Fruit fly (Drosophila melanogaster) whole organism, embryonic: ENCODE data around the gene teq.

Experiments
- CG1024 ChIP-seq: fragments of 200-800 bp; sonication (Bioruptor generic); IDR thresholded peaks from 2 replicates; pipeline ENCODE4 v1.3.6; 2022; ENCODE audit warnings: missing biosample characterization, missing genetic modification characterization
- CG16863 ChIP-seq: fragments of 200-800 bp; sonication (Bioruptor generic); optimal IDR thresholded peaks from 3 replicates; lab custom pipeline; 2016; ENCODE audit warnings: missing biosample characterization, missing genetic modification characterization
- CG2875 ChIP-seq: fragments of 200-800 bp; sonication (Bioruptor generic); optimal IDR thresholded peaks from 2 replicates; lab custom pipeline; 2017; ENCODE audit warnings: missing biosample characterization, mild to moderate bottlenecking, missing genetic modification characterization, missing genetic modification reagents
- CG31388 ChIP-seq: fragments of 200-800 bp; sonication (Bioruptor generic); optimal IDR thresholded peaks from 2 replicates; lab custom pipeline; 2016; ENCODE audit warnings: missing biosample characterization, missing genetic modification characterization
- CG3726 ChIP-seq: fragments of 200-800 bp; sonication (Bioruptor generic); IDR thresholded peaks from 3 replicates; pipeline ENCODE4, ENCODE4 v1.3.6; 2022; ENCODE audit warnings: missing biosample characterization, missing genetic modification characterization
- CG6175 ChIP-seq: fragments of 200-800 bp; sonication (Bioruptor generic); IDR thresholded peaks from 3 replicates; pipeline ENCODE4 v1.3.6; 2022; ENCODE audit warnings: missing biosample characterization, missing genetic modification characterization
- CG6654 ChIP-seq: fragments of 200-800 bp; sonication (Bioruptor generic); optimal IDR thresholded peaks from 2 replicates; lab custom pipeline; 2017; ENCODE audit warnings: missing biosample characterization, mild to moderate bottlenecking, missing genetic modification characterization
- CG6683 ChIP-seq: fragments of 200-800 bp; sonication (Bioruptor generic); optimal IDR thresholded peaks from 2 replicates; lab custom pipeline; 2017; ENCODE audit warnings: missing biosample characterization, mild to moderate bottlenecking, missing genetic modification characterization, missing genetic modification reagents
- CG6689 ChIP-seq: fragments of 200-800 bp; sonication (Bioruptor generic); IDR thresholded peaks from 2 replicates; pipeline ENCODE4 v1.3.6; 2022; ENCODE audit warnings: missing biosample characterization, missing genetic modification characterization
- CG8388 ChIP-seq: fragments of 200-800 bp; sonication (Bioruptor generic); optimal IDR thresholded peaks from 2 replicates; lab custom pipeline; 2019; ENCODE audit warnings: missing biosample characterization, mild to moderate bottlenecking, missing genetic modification characterization, moderate library complexity
- CG9817 ChIP-seq: fragments of 200-800 bp; sonication (Bioruptor generic); optimal IDR thresholded peaks from 2 replicates; lab custom pipeline; 2018; ENCODE audit warnings: missing biosample characterization, mild to moderate bottlenecking, missing genetic modification characterization, moderate library complexity
- CTCF ChIP-seq: fragments of 200-800 bp; sonication (Bioruptor generic); optimal IDR thresholded peaks from 2 replicates; lab custom pipeline; 2017; ENCODE audit warnings: missing biosample characterization, mild to moderate bottlenecking, missing genetic modification characterization, moderate library complexity
- D19A ChIP-seq: fragments of 200-800 bp; optimal IDR thresholded peaks from 3 replicates; lab custom pipeline; 2019; ENCODE audit warnings: missing biosample characterization, mild to moderate bottlenecking, missing genetic modification characterization, moderate library complexity
- MBD-R2 ChIP-seq: fragments of 200-800 bp; sonication (Bioruptor generic); IDR thresholded peaks from 2 replicates; pipeline ENCODE4 v1.3.6; 2022; ENCODE audit warnings: missing biosample characterization, missing genetic modification characterization
- Meics ChIP-seq: fragments of 200-800 bp; sonication (Bioruptor generic); optimal IDR thresholded peaks from 2 replicates; lab custom pipeline; 2017; ENCODE audit warnings: missing biosample characterization, mild to moderate bottlenecking, missing genetic modification characterization
- NC2β ChIP-seq: fragments of 200-800 bp; sonication (Bioruptor generic); optimal IDR thresholded peaks from 2 replicates; lab custom pipeline; 2016; ENCODE audit warnings: missing biosample characterization, missing genetic modification characterization
- Oaz ChIP-seq: fragments of 200-800 bp; sonication (Bioruptor generic); IDR thresholded peaks from 2 replicates; pipeline ENCODE4 v1.3.6; 2022; ENCODE audit warnings: missing biosample characterization, missing genetic modification characterization
- PHDP ChIP-seq: fragments of 200-800 bp; sonication (Bioruptor generic); optimal IDR thresholded peaks from 3 replicates; lab custom pipeline; 2018; ENCODE audit warnings: missing biosample characterization, mild to moderate bottlenecking, missing genetic modification characterization, moderate library complexity
- Ravus ChIP-seq: fragments of 200-800 bp; sonication (Bioruptor generic); IDR thresholded peaks from 2 replicates; pipeline ENCODE4 v1.3.6; 2022; ENCODE audit warnings: missing biosample characterization, missing genetic modification characterization
- Sin3A ChIP-seq: fragments of >200 bp; optimal IDR thresholded peaks from 2 replicates; lab custom pipeline; 2018
- Sry-δ ChIP-seq: fragments of 200-800 bp; sonication (Bioruptor generic); optimal IDR thresholded peaks from 2 replicates; lab custom pipeline; 2016; ENCODE audit warnings: missing biosample characterization, missing genetic modification characterization
- abd-A ChIP-seq: fragments of 200-800 bp; sonication (Bioruptor generic); optimal IDR thresholded peaks from 3 replicates; lab custom pipeline; 2019; ENCODE audit warnings: missing biosample characterization, mild to moderate bottlenecking, missing genetic modification characterization, moderate library complexity
- ato ChIP-seq: fragments of 200-800 bp; sonication (Bioruptor generic); IDR thresholded peaks from 2 replicates; pipeline ENCODE4 v1.3.6; 2022; ENCODE audit warnings: missing biosample characterization, missing genetic modification characterization; ENCODE audit not compliant: partially characterized antibody
- bbx ChIP-seq: fragments of 200-800 bp; sonication (Bioruptor generic); IDR thresholded peaks from 2 replicates; pipeline ENCODE4 v1.3.6; 2022; ENCODE audit warnings: missing biosample characterization, missing genetic modification characterization; ENCODE audit not compliant: partially characterized antibody
- bowl ChIP-seq: fragments of 200-800 bp; sonication (Bioruptor generic); IDR thresholded peaks from 2 replicates; pipeline ENCODE4 v1.3.6; 2022; ENCODE audit warnings: missing biosample characterization, missing genetic modification characterization
- cad ChIP-seq: fragments of >200 bp; optimal IDR thresholded peaks from 2 replicates; lab custom pipeline; 2017; ENCODE audit warnings: missing biosample characterization, missing genetic modification characterization
- caup ChIP-seq: fragments of 200-800 bp; sonication (Bioruptor generic); optimal IDR thresholded peaks from 3 replicates; lab custom pipeline; 2017; ENCODE audit warnings: missing biosample characterization, mild to moderate bottlenecking, missing genetic modification characterization, moderate library complexity; ENCODE audit not compliant: severe bottlenecking
- crp ChIP-seq, 2 experiments: fragments of 200-800 bp; sonication (Bioruptor generic); optimal IDR thresholded peaks; 2 replicates in 1 of 2; 3 replicates in 1 of 2; lab custom pipeline; 2017; ENCODE audit warnings: missing biosample characterization in 2 of 2, missing genetic modification characterization in 2 of 2, mild to moderate bottlenecking in 1 of 2, moderate library complexity in 1 of 2
- dmrt11E ChIP-seq: fragments of 200-800 bp; sonication (Bioruptor generic); optimal IDR thresholded peaks from 3 replicates; lab custom pipeline; 2018; ENCODE audit warnings: missing biosample characterization, mild to moderate bottlenecking, missing genetic modification characterization, moderate library complexity
- dmrt99B ChIP-seq: fragments of 200-800 bp; sonication (Bioruptor generic); optimal IDR thresholded peaks from 2 replicates; lab custom pipeline; 2018; ENCODE audit warnings: missing biosample characterization, mild to moderate bottlenecking, missing genetic modification characterization, moderate library complexity
- fu2 ChIP-seq: fragments of 200-800 bp; sonication (Bioruptor generic); optimal IDR thresholded peaks from 2 replicates; lab custom pipeline; 2016; ENCODE audit warnings: missing biosample characterization, missing genetic modification characterization
- gcm ChIP-seq: fragments of 200-800 bp; sonication (Bioruptor generic); optimal IDR thresholded peaks from 2 replicates; lab custom pipeline; 2019; ENCODE audit warnings: missing biosample characterization, mild to moderate bottlenecking, missing genetic modification characterization, moderate library complexity
- gem ChIP-seq: fragments of 200-800 bp; sonication (Bioruptor generic); optimal IDR thresholded peaks from 2 replicates; lab custom pipeline; 2019; ENCODE audit warnings: missing biosample characterization, mild to moderate bottlenecking, missing genetic modification characterization, moderate library complexity
- hth ChIP-seq: fragments of >200 bp; optimal IDR thresholded peaks from 2 replicates; lab custom pipeline; 2017; ENCODE audit warnings: inconsistent platforms
- jumu ChIP-seq: fragments of 200-800 bp; sonication (Bioruptor generic); optimal IDR thresholded peaks from 3 replicates; lab custom pipeline; 2016; ENCODE audit warnings: missing biosample characterization, missing genetic modification characterization
- nmo ChIP-seq: fragments of 200-800 bp; sonication (Bioruptor generic); optimal IDR thresholded peaks from 2 replicates; lab custom pipeline; 2018; ENCODE audit warnings: missing biosample characterization, mild to moderate bottlenecking, missing genetic modification characterization, moderate library complexity
- peb ChIP-seq: fragments of 200-800 bp; sonication (Bioruptor generic); IDR thresholded peaks from 2 replicates; pipeline ENCODE4 v1.3.6; 2022; ENCODE audit warnings: missing biosample characterization, missing genetic modification characterization
- schlank ChIP-seq: fragments of 200-800 bp; sonication (Bioruptor generic); optimal IDR thresholded peaks from 2 replicates; lab custom pipeline; 2018; ENCODE audit warnings: missing biosample characterization, mild to moderate bottlenecking, missing genetic modification characterization
- scrt ChIP-seq: fragments of 200-800 bp; sonication (Bioruptor generic); optimal IDR thresholded peaks from 2 replicates; lab custom pipeline; 2018; ENCODE audit warnings: missing biosample characterization, mild to moderate bottlenecking, missing genetic modification characterization, moderate library complexity
- sens ChIP-seq: fragments of 200-800 bp; sonication (Bioruptor generic); peaks from one replicate; lab custom pipeline; 2016; ENCODE audit warnings: missing biosample characterization, missing genetic modification characterization
- sim ChIP-seq: fragments of 200-800 bp; sonication (Bioruptor generic); IDR thresholded peaks from 2 replicates; pipeline ENCODE4 v1.3.6; 2022; ENCODE audit warnings: missing biosample characterization, missing genetic modification characterization
- so ChIP-seq: fragments of 200-800 bp; sonication (Bioruptor generic); IDR thresholded peaks from 3 replicates; pipeline ENCODE4 v1.3.6; 2022; ENCODE audit warnings: missing biosample characterization, missing genetic modification characterization
- tgo ChIP-seq: fragments of 200-800 bp; sonication (Bioruptor generic); IDR thresholded peaks from 3 replicates; pipeline ENCODE4 v1.3.6; 2022; ENCODE audit warnings: missing biosample characterization, missing genetic modification characterization
- wdn ChIP-seq: fragments of 200-800 bp; sonication (Bioruptor generic); IDR thresholded peaks from 2 replicates; pipeline ENCODE4 v1.3.6; 2022; ENCODE audit warnings: missing biosample characterization, missing genetic modification characterization

Gene teq

dm6 chr3L:9025680-9026079, 48.8 kb upstream of the teq start (continued):
- TF ChIP-seq MBD-R2 (peak; percentile 62), schlank (tag; lab: Kevin White, UChicago) (no peak), bbx (no peak), jumu (GFP tag; lab: Kevin White, UChicago) (peak; percentile 67), Sry-δ (GFP tag; lab: Kevin White, UChicago) (peak; percentile 37), CG16863 (GFP tag; lab: Kevin White, UChicago) (peak; percentile 77), CG9817 (tag; lab: Kevin White, UChicago) (peak; percentile 71), CG6654 (peak; percentile 50), hth (no peak), sim (peak; percentile 86), bowl (peak; percentile 77), Sin3A (lab: Kevin White, UChicago) (no peak), wdn (peak; percentile 63), CG6683 (GFP tag; lab: Kevin White, UChicago) (peak; percentile 49), PHDP (tag; lab: Kevin White, UChicago) (peak; percentile 85), nmo (GFP tag; lab: Kevin White, UChicago) (peak; percentile 89), Meics (GFP tag; lab: Kevin White, UChicago) (peak; percentile 74), CG2875 (GFP tag; lab: Kevin White, UChicago) (peak; percentile 75), dmrt11E (tag; lab: Kevin White, UChicago) (peak; percentile 86), abd-A (tag; lab: Kevin White, UChicago) (peak; percentile 21), tgo (GFP tag; lab: Robert Waterston, UW) (peak; percentile 90), cad (GFP tag; lab: Kevin White, UChicago) (no peak), NC2β (GFP tag; lab: Kevin White, UChicago) (peak; percentile 65), so (GFP tag; lab: Robert Waterston, UW) (peak; percentile 88), peb (GFP tag; lab: Robert Waterston, UW) (peak; percentile 90), scrt (peak; percentile 70), crp (GFP tag; optimal IDR thresholded peaks at IDR 0.05; lab: Kevin White, UChicago) (peak in 1 of 2 experiments; percentile 30)

- TF ChIP-seq sens (GFP tag; lab: Kevin White, UChicago) (peak; percentile 41), caup (GFP tag; lab: Kevin White, UChicago) (no peak), CG6689 (GFP tag; lab: Robert Waterston, UW) (no peak), CG1024 (GFP tag; lab: Robert Waterston, UW) (no peak), ato (no peak), gem (peak; percentile 15), D19A (tag; lab: Kevin White, UChicago) (peak; percentile 92), CG31388 (GFP tag; lab: Kevin White, UChicago) (no peak), gcm (GFP tag; lab: Kevin White, UChicago) (no peak), Ravus (GFP tag; lab: Robert Waterston, UW) (no peak), fu2 (GFP tag; lab: Kevin White, UChicago) (no peak), Oaz (GFP tag; lab: Robert Waterston, UW) (no peak), CG6175 (GFP tag; lab: Robert Waterston, UW) (no peak), CTCF (GFP tag; lab: Kevin White, UChicago) (no peak), CG3726 (no peak), CG8388 (GFP tag; lab: Kevin White, UChicago) (no peak), dmrt99B (tag; lab: Kevin White, UChicago) (peak; percentile 2)
Observed at dm6 chr3L:9026568-9026967, 47.9 kb upstream of the teq start.
